Worm (Caenorhabditis elegans): ENCODE results near the gene fln-2.

The fln-2 gene

ce11 chrX:9465722-9466132 is 68.2 kb downstream of the fln-2 start (continued):
- TF ChIP-seq nhr-102 (tag; optimal IDR thresholded peaks at IDR 0.05) (peak; percentile 100), nhr-48 (tag; optimal IDR thresholded peaks at IDR 0.05) (peak; percentile 98), Y48G9A.11 (GFP tag; IDR thresholded peaks at IDR 0.05) (peak; percentile 71), fos-1 (tag; optimal IDR thresholded peaks at IDR 0.05) (peak; percentile 92), lin-38 (GFP tag; IDR thresholded peaks at IDR 0.05) (peak; percentile 88), saeg-2 (GFP tag; IDR thresholded peaks at IDR 0.05) (peak; percentile 97), ceh-20 (GFP tag; IDR thresholded peaks at IDR 0.05) (peak; percentile 98), ceh-28 (tag; optimal IDR thresholded peaks at IDR 0.05) (peak; percentile 97), daf-16 (GFP tag; optimal IDR thresholded peaks at IDR 0.05) (peak; percentile 98 to 99), daf-16 (tag; optimal IDR thresholded peaks at IDR 0.05) (peak; percentile 99), lsy-2 (tag; optimal IDR thresholded peaks at IDR 0.05) (peak; percentile 94 to 98), T26A8.4 (GFP tag; IDR thresholded peaks at IDR 0.05) (peak; percentile 100), hif-1 (tag; optimal IDR thresholded peaks at IDR 0.05) (peak; percentile 65 to 89), pqm-1 (tag; optimal IDR thresholded peaks at IDR 0.05) (peak; percentile 69), aha-1 (tag) (peak; percentile 100), spr-3 (GFP tag; optimal IDR thresholded peaks at IDR 0.05) (peak; percentile 97), hlh-11 (tag; optimal IDR thresholded peaks at IDR 0.05) (peak; percentile 97), ceh-32 (tag; optimal IDR thresholded peaks at IDR 0.05; ENCODE audit: poor library complexity) (peak; percentile 92), mes-2 (tag; optimal IDR thresholded peaks at IDR 0.05; ENCODE audit: poor library complexity, severe bottlenecking) (peak; percentile 98), ctbp-1 (GFP tag; IDR thresholded peaks at IDR 0.05) (peak; percentile 98), sdz-12 (GFP tag; optimal IDR thresholded peaks at IDR 0.05) (peak; percentile 1), lin-29 (GFP tag; IDR thresholded peaks at IDR 0.05) (peak; percentile 96), tag-97 (GFP tag; IDR thresholded peaks at IDR 0.05) (peak; percentile 92; the same call in 1 of the 2 replicates), R02D3.7 (tag; optimal IDR thresholded peaks at IDR 0.05) (no peak), lin-39 (tag; optimal IDR thresholded peaks at IDR 0.05) (peak; percentile 95), nhr-237 (tag; optimal IDR thresholded peaks at IDR 0.05) (peak; percentile 91), lim-7 (GFP tag; IDR thresholded peaks at IDR 0.05) (peak; percentile 41; the same call in 1 of the 2 replicates), nhr-28 (tag; optimal IDR thresholded peaks at IDR 0.05) (peak; percentile 95), zip-11 (GFP tag; IDR thresholded peaks at IDR 0.05) (0 out of 2 replicates have a peak, but pooled peaks have one; percentile 44), hlh-30 (tag; optimal IDR thresholded peaks at IDR 0.05; ENCODE audit: insufficient read depth) (peak; percentile 97), ceh-82 (tag; optimal IDR thresholded peaks at IDR 0.05) (peak; percentile 82), zip-2 (tag; optimal IDR thresholded peaks at IDR 0.05) (peak; percentile 98), gei-8 (GFP tag; optimal IDR thresholded peaks at IDR 0.05) (peak; percentile 78), tra-1 (GFP tag; IDR thresholded peaks at IDR 0.05) (peak; percentile 98), madf-9 (GFP tag; conservative IDR thresholded peaks at IDR 0.05) (peak; percentile 98), snpc-1.2 (GFP tag; IDR thresholded peaks at IDR 0.05) (peak; percentile 76), pha-4 (GFP tag; IDR thresholded peaks at IDR 0.05) (peak; percentile 97), pha-4 (tag; optimal IDR thresholded peaks at IDR 0.05) (peak; percentile 99), snpc-4 (tag; optimal IDR thresholded peaks at IDR 0.05) (no peak), zfp-3 (GFP tag; conservative IDR thresholded peaks at IDR 0.05) (peak; percentile 95), nhr-77 (tag; optimal IDR thresholded peaks at IDR 0.05) (peak; percentile 100), skn-1 (tag; optimal IDR thresholded peaks at IDR 0.05) (peak; percentile 49), zfp-2 (tag; optimal IDR thresholded peaks at IDR 0.05) (peak; percentile 89), lin-1 (GFP tag; IDR thresholded peaks at IDR 0.05) (peak; percentile 93), ztf-7 (tag; optimal IDR thresholded peaks at IDR 0.05) (peak; percentile 97), F49E8.2 (tag; optimal IDR thresholded peaks at IDR 0.05; ENCODE audit: borderline replicate concordance) (no peak), set-16 (GFP tag; IDR thresholded peaks at IDR 0.05) (no peak), rbr-2 (tag; optimal IDR thresholded peaks at IDR 0.05) (peak; percentile 99), ZK337.2 (GFP tag; IDR thresholded peaks at IDR 0.05) (peak; percentile 74; the same call in 1 of the 2 replicates), aly-2 (tag; optimal IDR thresholded peaks at IDR 0.05) (peak; percentile 35), mep-1 (tag; optimal IDR thresholded peaks at IDR 0.05) (peak; percentile 100), lin-15B (tag; optimal IDR thresholded peaks at IDR 0.05) (peak; percentile 5)
